Worm (Caenorhabditis elegans) whole organism, late embryonic: Measurements from ENCODE around the gene F42C5.9.

Experiments used
- F13H6.1 ChIP-seq: sonication (generic microtip); optimal IDR thresholded peaks from 2 replicates; lab custom pipeline; 2016; ENCODE audit warnings: missing genetic modification characterization, missing compliant biosample characterization
- K02D7.2 ChIP-seq: sonication (generic microtip); optimal IDR thresholded peaks from 2 replicates; lab custom pipeline; 2017; ENCODE audit warnings: mild to moderate bottlenecking, missing genetic modification characterization, missing compliant biosample characterization
- K09A11.1 ChIP-seq: sonication (generic microtip); optimal IDR thresholded peaks from 2 replicates; lab custom pipeline; 2017; ENCODE audit warnings: antibody characterized with exemption, mild to moderate bottlenecking, missing genetic modification characterization, missing compliant biosample characterization; ENCODE audit not compliant: insufficient read depth
- T23F11.4 ChIP-seq: fragments of 200-800 bp; sonication (Bioruptor generic); optimal IDR thresholded peaks from 2 replicates; lab custom pipeline; 2018; ENCODE audit warnings: mild to moderate bottlenecking, missing genetic modification characterization, missing compliant biosample characterization
- ceh-14 ChIP-seq: sonication (generic microtip); optimal IDR thresholded peaks from 2 replicates; lab custom pipeline; 2016; ENCODE audit warnings: missing genotype, missing genetic modification characterization, missing compliant biosample characterization
- ceh-18 ChIP-seq: sonication (generic microtip); optimal IDR thresholded peaks from 2 replicates; lab custom pipeline; 2016; ENCODE audit warnings: missing genetic modification characterization, missing compliant biosample characterization
- ceh-19 ChIP-seq: fragments of 200-800 bp; sonication (Bioruptor generic); optimal IDR thresholded peaks from 2 replicates; lab custom pipeline; 2018; ENCODE audit warnings: mild to moderate bottlenecking, missing genetic modification characterization, missing compliant biosample characterization
- ceh-22 ChIP-seq: sonication (generic microtip); optimal IDR thresholded peaks from 2 replicates; lab custom pipeline; 2017; ENCODE audit warnings: missing biosample characterization, missing genetic modification characterization
- ceh-24 ChIP-seq: sonication (generic microtip); optimal IDR thresholded peaks from 2 replicates; lab custom pipeline; 2016; ENCODE audit warnings: mild to moderate bottlenecking, missing genetic modification characterization, missing compliant biosample characterization
- ceh-31 ChIP-seq: sonication (generic microtip); optimal IDR thresholded peaks from 2 replicates; lab custom pipeline; 2016; ENCODE audit warnings: missing genetic modification characterization, missing compliant biosample characterization
- ceh-34 ChIP-seq: sonication (generic microtip); optimal IDR thresholded peaks from 2 replicates; lab custom pipeline; 2016; ENCODE audit warnings: mild to moderate bottlenecking, missing genetic modification characterization, missing compliant biosample characterization
- ceh-45 ChIP-seq: fragments of 200-800 bp; sonication (Bioruptor generic); IDR thresholded peaks from 2 replicates; pipeline ENCODE4 v1.3.6; 2022; ENCODE audit warnings: missing genetic modification reagents, missing genetic modification characterization, missing compliant biosample characterization
- ceh-6 ChIP-seq: fragments of 200-800 bp; sonication (Bioruptor generic); optimal IDR thresholded peaks from 2 replicates; lab custom pipeline; 2018; ENCODE audit warnings: mild to moderate bottlenecking, missing genetic modification characterization, missing compliant biosample characterization
- ceh-9 ChIP-seq: sonication (generic microtip); optimal IDR thresholded peaks from 2 replicates; lab custom pipeline; 2016; ENCODE audit warnings: mild to moderate bottlenecking, missing genetic modification characterization, inconsistent platforms, missing compliant biosample characterization
- dmd-4 ChIP-seq: sonication (generic microtip); optimal IDR thresholded peaks from 2 replicates; lab custom pipeline; 2016; ENCODE audit warnings: borderline replicate concordance, missing genetic modification characterization, missing compliant biosample characterization
- dve-1 ChIP-seq: sonication (generic microtip); optimal IDR thresholded peaks from 2 replicates; lab custom pipeline; 2017; ENCODE audit warnings: antibody characterized with exemption, mild to moderate bottlenecking, missing genetic modification characterization, missing compliant biosample characterization
- ets-4 ChIP-seq: sonication (generic microtip); optimal IDR thresholded peaks from 2 replicates; lab custom pipeline; 2016; ENCODE audit warnings: missing genetic modification characterization, missing compliant biosample characterization
- fkh-10 ChIP-seq: fragments of 150-350 bp; optimal IDR thresholded peaks from 2 replicates; lab custom pipeline; 2014; ENCODE audit warnings: missing biosample characterization, missing genetic modification reagents, missing genetic modification characterization
- fkh-6 ChIP-seq: sonication (generic microtip); optimal IDR thresholded peaks from 2 replicates; lab custom pipeline; 2016; ENCODE audit warnings: missing genetic modification characterization, missing compliant biosample characterization
- hlh-30 ChIP-seq: sonication (generic microtip); optimal IDR thresholded peaks from 2 replicates; lab custom pipeline; 2017; ENCODE audit warnings: antibody characterized with exemption, missing genetic modification characterization, missing compliant biosample characterization; ENCODE audit not compliant: insufficient read depth
- hlh-6 ChIP-seq: sonication (generic microtip); optimal IDR thresholded peaks from 2 replicates; lab custom pipeline; 2016; ENCODE audit warnings: missing genotype, missing genetic modification characterization, missing compliant biosample characterization
- lim-6 ChIP-seq: sonication (generic microtip); optimal IDR thresholded peaks from 2 replicates; lab custom pipeline; 2016; ENCODE audit warnings: missing genetic modification characterization, missing compliant biosample characterization
- lin-11 ChIP-seq: fragments of 200-800 bp; sonication (Bioruptor generic); optimal IDR thresholded peaks from 2 replicates; lab custom pipeline; 2018; ENCODE audit warnings: mild to moderate bottlenecking, missing genetic modification characterization, missing compliant biosample characterization
- mec-3 ChIP-seq: sonication (generic microtip); optimal IDR thresholded peaks from 2 replicates; lab custom pipeline; 2016; ENCODE audit warnings: borderline replicate concordance, missing genetic modification characterization, missing compliant biosample characterization
- nfya-1 ChIP-seq: sonication (generic microtip); optimal IDR thresholded peaks from 2 replicates; lab custom pipeline; 2017; ENCODE audit warnings: missing genetic modification characterization, mild to moderate bottlenecking, missing compliant biosample characterization, antibody characterized with exemption, moderate library complexity
- nhr-11 ChIP-seq: fragments of 150-350 bp; optimal IDR thresholded peaks from 2 replicates; lab custom pipeline; 2014; ENCODE audit warnings: missing biosample characterization, missing genetic modification characterization
- nhr-232 ChIP-seq: sonication (generic microtip); optimal IDR thresholded peaks from 2 replicates; lab custom pipeline; 2016; ENCODE audit warnings: missing genetic modification characterization, missing compliant biosample characterization
- npax-4 ChIP-seq: sonication (generic microtip); optimal IDR thresholded peaks from 2 replicates; lab custom pipeline; 2016; ENCODE audit warnings: missing genetic modification characterization, missing compliant biosample characterization
- pag-3 ChIP-seq: sonication (generic microtip); optimal IDR thresholded peaks from 2 replicates; lab custom pipeline; 2016; ENCODE audit warnings: missing compliant biosample characterization, missing genetic modification characterization, borderline replicate concordance
- pat-9 ChIP-seq: fragments of 200-800 bp; sonication (Bioruptor generic); optimal IDR thresholded peaks from 2 replicates; lab custom pipeline; 2018; ENCODE audit warnings: mild to moderate bottlenecking, missing genetic modification characterization, moderate library complexity, missing compliant biosample characterization
- pha-4 ChIP-seq: fragments of 150-350 bp; optimal IDR thresholded peaks from 2 replicates; lab custom pipeline; 2018; ENCODE audit warnings: missing biosample characterization, missing genetic modification reagents, missing genetic modification characterization
- pqm-1 ChIP-seq: sonication (generic microtip); optimal IDR thresholded peaks from 2 replicates; lab custom pipeline; 2016; ENCODE audit warnings: missing genetic modification characterization, missing compliant biosample characterization
- pros-1 ChIP-seq: fragments of 150-350 bp; optimal IDR thresholded peaks from 2 replicates; lab custom pipeline; 2014; ENCODE audit warnings: missing biosample characterization, missing genetic modification reagents, missing genetic modification characterization
- ref-2 ChIP-seq: sonication (generic microtip); optimal IDR thresholded peaks from 2 replicates; lab custom pipeline; 2016; ENCODE audit warnings: missing genetic modification characterization, missing compliant biosample characterization
- rnt-1 ChIP-seq: sonication (generic microtip); optimal IDR thresholded peaks from 2 replicates; lab custom pipeline; 2016; ENCODE audit warnings: missing genetic modification characterization, missing compliant biosample characterization
- sdc-2 ChIP-seq: sonication (generic microtip); optimal IDR thresholded peaks from 2 replicates; lab custom pipeline; 2016; ENCODE audit warnings: missing genotype, missing genetic modification characterization, missing compliant biosample characterization
- sox-2 ChIP-seq: fragments of 200-800 bp; sonication (Bioruptor generic); IDR thresholded peaks from 2 replicates; pipeline ENCODE4 v1.3.6; 2022; ENCODE audit warnings: missing genetic modification reagents, missing genetic modification characterization, missing compliant biosample characterization
- sox-4 ChIP-seq: sonication (generic microtip); optimal IDR thresholded peaks from 2 replicates; lab custom pipeline; 2017; ENCODE audit warnings: mild to moderate bottlenecking, missing genetic modification characterization, inconsistent platforms, missing compliant biosample characterization
- tbx-7 ChIP-seq: sonication (generic microtip); optimal IDR thresholded peaks from 2 replicates; lab custom pipeline; 2016; ENCODE audit warnings: missing genotype, missing genetic modification characterization, missing compliant biosample characterization
- ttx-3 ChIP-seq: sonication (generic microtip); optimal IDR thresholded peaks from 2 replicates; lab custom pipeline; 2016; ENCODE audit warnings: missing genetic modification reagents, missing genetic modification characterization, missing compliant biosample characterization
- unc-42 ChIP-seq: sonication (generic microtip); optimal IDR thresholded peaks from 2 replicates; lab custom pipeline; 2016; ENCODE audit warnings: missing genotype, missing genetic modification characterization, missing compliant biosample characterization
- unc-55 ChIP-seq: sonication (generic microtip); optimal IDR thresholded peaks from 2 replicates; lab custom pipeline; 2017; ENCODE audit warnings: missing biosample characterization, missing genetic modification reagents, missing genetic modification characterization
- unc-86 ChIP-seq: sonication (generic microtip); optimal IDR thresholded peaks from 2 replicates; lab custom pipeline; 2016; ENCODE audit warnings: missing genetic modification characterization, missing compliant biosample characterization

Gene F42C5.9

ce11 chrIV:7342144-7342543 is 25.2 kb upstream of the F42C5.9 start:
- no peak for TF ChIP-seq lin-11 (tag; lab: Kevin White, UChicago)
- no peak for TF ChIP-seq lim-6 (tag; lab: Kevin White, UChicago)

ce11 chrIV:7339095-7339494 is 22.2 kb upstream of the F42C5.9 start:
- TF ChIP-seq ceh-19 (GFP tag; lab: Kevin White, UChicago) = no peak
- no peak for TF ChIP-seq mec-3 (tag; lab: Kevin White, UChicago)
- no peak for TF ChIP-seq dve-1
- TF ChIP-seq unc-86 (tag; lab: Kevin White, UChicago) = no peak
- no peak for TF ChIP-seq lin-11 (tag; lab: Kevin White, UChicago)
- no peak for TF ChIP-seq pha-4 (tag; lab: Kevin White, UChicago)
- no peak for TF ChIP-seq fkh-6 (tag; lab: Kevin White, UChicago)
- TF ChIP-seq hlh-6 (tag; lab: Kevin White, UChicago) = no peak
- TF ChIP-seq tbx-7 (tag; lab: Kevin White, UChicago) = no peak
- TF ChIP-seq ceh-45 = no peak
- no peak for TF ChIP-seq ceh-9 (tag; lab: Kevin White, UChicago)
- no peak for TF ChIP-seq ceh-31 (tag; lab: Kevin White, UChicago)
- TF ChIP-seq ceh-24 (tag; lab: Kevin White, UChicago) = no peak
- no peak for TF ChIP-seq K09A11.1 (tag; lab: Kevin White, UChicago)
- no peak for TF ChIP-seq ceh-14 (tag; lab: Kevin White, UChicago)

ce11 chrIV:7338042-7338441 is 21.1 kb upstream of the F42C5.9 start:
- TF ChIP-seq nfya-1 (tag; lab: Kevin White, UChicago) (no peak), pros-1 (no peak), unc-55 (GFP tag; lab: Kevin White, UChicago) (no peak), sox-2 (GFP tag; lab: Robert Waterston, UW) (no peak), ceh-19 (GFP tag; lab: Kevin White, UChicago) (no peak), F13H6.1 (no peak), K09A11.1 (tag; lab: Kevin White, UChicago) (no peak), T23F11.4 (GFP tag; lab: Kevin White, UChicago) (no peak), ceh-31 (tag; lab: Kevin White, UChicago) (no peak), unc-42 (tag; lab: Kevin White, UChicago) (no peak), sox-4 (tag; lab: Kevin White, UChicago) (no peak), npax-4 (tag; lab: Kevin White, UChicago) (no peak), K02D7.2 (tag; lab: Kevin White, UChicago) (no peak), rnt-1 (tag; lab: Kevin White, UChicago) (no peak), dve-1 (no peak), pat-9 (tag; lab: Kevin White, UChicago) (no peak), nhr-232 (tag; lab: Kevin White, UChicago) (no peak), pag-3 (tag; lab: Kevin White, UChicago) (no peak), ttx-3 (tag; lab: Kevin White, UChicago) (no peak)

ce11 chrIV:7332695-7333094 is 15.8 kb upstream of the F42C5.9 start, which contains the start of gene ocr-4:
ocr-4 (minus strand) TSS chrIV:7332795.
- TF ChIP-seq sox-4 (tag; lab: Kevin White, UChicago) (no peak), fkh-10 (GFP tag; lab: Kevin White, UChicago) (no peak), ets-4 (tag; lab: Kevin White, UChicago) (no peak), ceh-14 (tag; lab: Kevin White, UChicago) (no peak), ref-2 (no peak), ceh-18 (tag; lab: Kevin White, UChicago) (no peak), dmd-4 (tag; lab: Kevin White, UChicago) (no peak), ceh-34 (tag; lab: Kevin White, UChicago) (no peak), ceh-22 (tag; lab: Kevin White, UChicago) (no peak), lin-11 (tag; lab: Kevin White, UChicago) (no peak), ceh-24 (tag; lab: Kevin White, UChicago) (no peak), pqm-1 (no peak), ceh-6 (GFP tag; lab: Kevin White, UChicago) (no peak), sdc-2 (tag; lab: Kevin White, UChicago) (no peak), nhr-11 (tag; lab: Kevin White, UChicago) (no peak), hlh-30 (no peak)
